Fruit fly (Drosophila melanogaster): ENCODE measurements around the gene Prosbeta6.

DNA sequence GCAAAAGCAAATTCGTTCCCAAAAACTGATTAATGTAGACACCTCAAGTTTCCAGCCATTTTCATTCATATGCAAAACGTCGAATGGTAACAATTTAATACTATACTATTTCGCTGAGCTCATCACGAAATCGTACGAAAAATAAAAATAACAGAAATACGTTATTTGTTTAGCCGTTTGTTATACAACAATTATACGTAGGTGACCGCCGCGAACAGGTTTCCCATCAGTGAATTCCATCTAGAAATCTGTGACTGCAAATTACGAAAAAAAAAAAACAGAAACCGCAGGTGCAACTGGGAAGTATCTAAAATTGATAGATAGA is 38.5 kb downstream of the Prosbeta6 start:
- TF ChIP-seq Crg-1 (GFP tag; optimal IDR thresholded peaks at IDR 0.05) = no peak
- no peak for TF ChIP-seq CG5204 (GFP tag; optimal IDR thresholded peaks at IDR 0.05)

All from whole organism, adult.